Fruit fly (Drosophila melanogaster): ENCODE results near the gene CG33080.
A peak's percentile ranks its signal among the peaks of the same experiment; 100 is the strongest.

Gene CG33080

DNA sequence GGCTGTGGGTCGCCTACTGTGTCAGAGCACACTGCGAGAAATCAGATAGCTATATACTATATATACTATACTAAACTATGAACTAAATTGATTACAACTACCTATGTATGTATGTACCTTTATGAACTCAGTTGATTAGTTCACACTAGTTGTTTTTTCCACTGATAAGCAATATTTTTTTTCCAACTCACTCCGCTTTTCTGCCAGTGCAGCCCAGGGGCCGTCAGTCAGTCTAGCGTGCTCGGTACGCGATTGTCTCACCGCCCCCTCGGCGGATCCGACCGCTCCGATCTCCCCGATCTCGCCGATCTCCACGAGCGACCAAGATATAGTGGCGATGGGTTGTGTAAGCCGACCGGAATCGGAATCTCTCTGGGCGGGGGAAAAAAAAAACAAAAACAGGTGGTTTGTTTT lies 11.7 kb downstream of the CG33080 start (continued):
- TF ChIP-seq BEAF-32 (GFP tag; optimal IDR thresholded peaks at IDR 0.05) (no peak), repo (GFP tag; optimal IDR thresholded peaks at IDR 0.05) (peak; percentile 42), ato (GFP tag; IDR thresholded peaks at IDR 0.05; ENCODE audit: partially characterized antibody) (no peak), CG11695 (GFP tag; IDR thresholded peaks at IDR 0.05) (peak; percentile 90), Hsf (GFP tag; optimal IDR thresholded peaks at IDR 0.05) (peak; percentile 68), ftz-f1 (GFP tag; optimal IDR thresholded peaks at IDR 0.05) (peak; percentile 13), slou (GFP tag; optimal IDR thresholded peaks at IDR 0.05) (peak; percentile 35), Hr3 (GFP tag; optimal IDR thresholded peaks at IDR 0.05) (peak; percentile 59), esg (GFP tag; conservative IDR thresholded peaks at IDR 0.05) (peak; percentile 89), CG10274 (GFP tag; optimal IDR thresholded peaks at IDR 0.05) (peak; percentile 62), mld (GFP tag; IDR thresholded peaks at IDR 0.05; ENCODE audit: partially characterized antibody) (no peak), ttk (GFP tag; IDR thresholded peaks at IDR 0.05) (peak; percentile 88), CG31388 (GFP tag; optimal IDR thresholded peaks at IDR 0.05) (peak; percentile 54), Taf1 (GFP tag; IDR thresholded peaks at IDR 0.05) (peak; percentile 88), CG1602 (GFP tag; optimal IDR thresholded peaks at IDR 0.05) (peak; percentile 66), Dbx (GFP tag; IDR thresholded peaks at IDR 0.05) (peak; percentile 93), sug (tag; optimal IDR thresholded peaks at IDR 0.05) (peak; percentile 80), ewg (GFP tag; optimal IDR thresholded peaks at IDR 0.05) (peak; percentile 50), CG3163 (GFP tag; optimal IDR thresholded peaks at IDR 0.05) (no peak), CG9932 (GFP tag; IDR thresholded peaks at IDR 0.05) (peak; percentile 90), CG14050 (GFP tag; IDR thresholded peaks at IDR 0.05) (peak; percentile 74), CG4328 (GFP tag; optimal IDR thresholded peaks at IDR 0.05) (peak; percentile 69), Nf-YA (GFP tag; IDR thresholded peaks at IDR 0.05) (peak; percentile 88), p53 (GFP tag; optimal IDR thresholded peaks at IDR 0.05) (peak; percentile 26), CG5245 (GFP tag; optimal IDR thresholded peaks at IDR 0.05) (peak; percentile 68), CG12391 (tag; optimal IDR thresholded peaks at IDR 0.05) (peak; percentile 80), Dip3 (GFP tag; optimal IDR thresholded peaks at IDR 0.05) (peak; percentile 53), Abd-B (GFP tag; optimal IDR thresholded peaks at IDR 0.05) (peak; percentile 57), MTF-1 (GFP tag; optimal IDR thresholded peaks at IDR 0.05; ENCODE audit: borderline replicate concordance) (peak; percentile 34), zen (tag; optimal IDR thresholded peaks at IDR 0.05) (peak; percentile 66), Kr (GFP tag; optimal IDR thresholded peaks at IDR 0.05) (no peak), CG32532 (GFP tag; IDR thresholded peaks at IDR 0.05) (peak; percentile 96), tx (GFP tag; optimal IDR thresholded peaks at IDR 0.05) (peak; percentile 46), B-H1 (GFP tag; IDR thresholded peaks at IDR 0.05) (peak; percentile 89), fd64A (GFP tag; optimal IDR thresholded peaks at IDR 0.05) (peak; percentile 47), CG31441 (GFP tag; IDR thresholded peaks at IDR 0.05) (peak; percentile 86), zen2 (GFP tag; IDR thresholded peaks at IDR 0.05; ENCODE audit: partially characterized antibody) (no peak), lmd (GFP tag; IDR thresholded peaks at IDR 0.05) (peak; percentile 92), wek (GFP tag; optimal IDR thresholded peaks at IDR 0.05) (peak; percentile 38), B-H2 (GFP tag; optimal IDR thresholded peaks at IDR 0.05) (no peak), CG8359 (GFP tag; optimal IDR thresholded peaks at IDR 0.05; ENCODE audit: borderline replicate concordance) (peak; percentile 46), BtbVII (GFP tag; optimal IDR thresholded peaks at IDR 0.05) (peak; percentile 89), Xrp1 (GFP tag; IDR thresholded peaks at IDR 0.05) (peak; percentile 84), Gug (GFP tag; IDR thresholded peaks at IDR 0.05) (peak; percentile 85), Dek (tag; optimal IDR thresholded peaks at IDR 0.05) (peak; percentile 85), ranshi (GFP tag; IDR thresholded peaks at IDR 0.05) (peak; percentile 90), CG8281 (tag; optimal IDR thresholded peaks at IDR 0.05) (peak; percentile 57), lov (optimal IDR thresholded peaks at IDR 0.05) (no peak), lov (GFP tag; IDR thresholded peaks at IDR 0.05) (peak; percentile 81; the same call in 2 of the 3 replicates), HLH3B (GFP tag; IDR thresholded peaks at IDR 0.05) (peak; percentile 90), zf30C (GFP tag; optimal IDR thresholded peaks at IDR 0.05) (peak; percentile 40)

Data from whole organism, embryonic.